Fruit fly (Drosophila melanogaster) whole organism, adult: ENCODE results near the gene Ifrd1.

ENCODE experiments used
- CG11617 ChIP-seq: fragments of 200-800 bp; sonication (Bioruptor generic); optimal IDR thresholded peaks from 2 replicates; lab custom pipeline; 2017; ENCODE audit warnings: mild to moderate bottlenecking, missing biosample characterization, missing genetic modification reagents, missing genetic modification characterization
- CG12768 ChIP-seq: fragments of 200-800 bp; sonication (Bioruptor generic); optimal IDR thresholded peaks from 2 replicates; lab custom pipeline; 2017; ENCODE audit warnings: missing biosample characterization, missing genetic modification characterization, mild to moderate bottlenecking, moderate library complexity, missing genetic modification reagents
- CG14711 ChIP-seq: fragments of 200-800 bp; sonication (Bioruptor generic); optimal IDR thresholded peaks from 2 replicates; lab custom pipeline; 2018; ENCODE audit warnings: missing biosample characterization, mild to moderate bottlenecking, missing genetic modification characterization, moderate library complexity
- CG1620 ChIP-seq: fragments of 200-800 bp; sonication (Bioruptor generic); optimal IDR thresholded peaks from 2 replicates; lab custom pipeline; 2016; ENCODE audit warnings: missing biosample characterization, missing genetic modification characterization
- CG33017 ChIP-seq: fragments of 200-800 bp; sonication (Bioruptor generic); optimal IDR thresholded peaks from 2 replicates; lab custom pipeline; 2018; ENCODE audit warnings: missing biosample characterization, mild to moderate bottlenecking, missing genetic modification characterization, moderate library complexity
- CG7045 ChIP-seq: fragments of 200-800 bp; sonication (Bioruptor generic); optimal IDR thresholded peaks from 2 replicates; lab custom pipeline; 2017; ENCODE audit warnings: missing biosample characterization, mild to moderate bottlenecking, missing genetic modification characterization
- CG7101 ChIP-seq: fragments of 200-800 bp; sonication (Bioruptor generic); optimal IDR thresholded peaks from 2 replicates; lab custom pipeline; 2018; ENCODE audit warnings: missing biosample characterization, mild to moderate bottlenecking, missing genetic modification characterization, moderate library complexity
- Clk ChIP-seq: fragments of 200-800 bp; sonication (Bioruptor generic); optimal IDR thresholded peaks from 2 replicates; lab custom pipeline; 2017; ENCODE audit warnings: missing biosample characterization, missing genetic modification characterization
- Crg-1 ChIP-seq: fragments of 200-800 bp; sonication (Bioruptor generic); optimal IDR thresholded peaks from 2 replicates; lab custom pipeline; 2016; ENCODE audit warnings: missing biosample characterization, missing genetic modification characterization
- Hr96 ChIP-seq: fragments of 200-800 bp; sonication (Bioruptor generic); optimal IDR thresholded peaks from 2 replicates; lab custom pipeline; 2016; ENCODE audit warnings: missing biosample characterization, missing genetic modification characterization
- Mnt ChIP-seq: fragments of 200-800 bp; sonication (Bioruptor generic); optimal IDR thresholded peaks from 2 replicates; lab custom pipeline; 2016; ENCODE audit warnings: missing biosample characterization, mild to moderate bottlenecking, missing genetic modification characterization
- bab1 ChIP-seq: fragments of 200-800 bp; sonication (Bioruptor generic); optimal IDR thresholded peaks from 3 replicates; lab custom pipeline; 2019; ENCODE audit warnings: missing biosample characterization, mild to moderate bottlenecking, missing genetic modification characterization, moderate library complexity
- cic ChIP-seq: fragments of 200-800 bp; sonication (Bioruptor generic); optimal IDR thresholded peaks from 2 replicates; lab custom pipeline; 2017; ENCODE audit warnings: missing biosample characterization, mild to moderate bottlenecking, missing genetic modification characterization, moderate library complexity
- cnc ChIP-seq, 2 experiments: fragments of >200 bp; optimal IDR thresholded peaks; 2 replicates each; lab custom pipeline; 2017
- kay ChIP-seq: fragments of 200-800 bp; sonication (Bioruptor generic); peaks from one replicate; lab custom pipeline; 2016; ENCODE audit warnings: missing biosample characterization, missing genetic modification characterization, borderline replicate concordance
- ovo ChIP-seq: fragments of 200-800 bp; sonication (Bioruptor generic); optimal IDR thresholded peaks from 2 replicates; lab custom pipeline; 2016; ENCODE audit warnings: missing biosample characterization, missing genetic modification characterization
- pad ChIP-seq: fragments of 200-800 bp; sonication (Bioruptor generic); optimal IDR thresholded peaks from 3 replicates; lab custom pipeline; 2017; ENCODE audit warnings: missing biosample characterization, missing genetic modification characterization, mild to moderate bottlenecking, moderate library complexity, missing genetic modification reagents
- tj ChIP-seq: fragments of 200-800 bp; sonication (Bioruptor generic); optimal IDR thresholded peaks from 3 replicates; lab custom pipeline; 2017; ENCODE audit warnings: missing biosample characterization, mild to moderate bottlenecking, missing genetic modification characterization, moderate library complexity
- toe ChIP-seq: fragments of 200-800 bp; sonication (Bioruptor generic); optimal IDR thresholded peaks from 2 replicates; lab custom pipeline; 2016; ENCODE audit warnings: missing biosample characterization, missing genetic modification characterization

Ifrd1 gene

dm6 chr2L:2905051-2905446 lies 30.8 kb upstream of the Ifrd1 start:
- TF ChIP-seq bab1 (GFP tag; lab: Kevin White, UChicago) (peak; percentile 92), CG11617 (GFP tag; lab: Kevin White, UChicago) (no peak), Hr96 (GFP tag; lab: Kevin White, UChicago) (no peak), ovo (GFP tag; lab: Kevin White, UChicago) (no peak), kay (GFP tag; lab: Kevin White, UChicago) (no peak), CG14711 (peak; percentile 68), CG33017 (tag; lab: Kevin White, UChicago) (peak; percentile 42), tj (GFP tag; lab: Kevin White, UChicago) (peak; percentile 69), toe (GFP tag; lab: Kevin White, UChicago) (no peak), cnc (optimal IDR thresholded peaks at IDR 0.05; lab: Kevin White, UChicago) (no peak), CG7101 (tag; lab: Kevin White, UChicago) (peak; percentile 65)

dm6 chr2L:2904316-2905050 lies 30.2 kb upstream of the Ifrd1 start:
- TF ChIP-seq cnc (optimal IDR thresholded peaks at IDR 0.05; lab: Kevin White, UChicago) (no peak), kay (GFP tag; lab: Kevin White, UChicago) (no peak), CG12768 (no peak), Hr96 (GFP tag; lab: Kevin White, UChicago) (no peak), Mnt (no peak), ovo (GFP tag; lab: Kevin White, UChicago) (peak; percentile 11), Crg-1 (no peak), CG7045 (no peak), pad (GFP tag; lab: Kevin White, UChicago) (no peak), toe (GFP tag; lab: Kevin White, UChicago) (no peak), Clk (GFP tag; lab: Kevin White, UChicago) (no peak), bab1 (GFP tag; lab: Kevin White, UChicago) (no peak), CG14711 (no peak), tj (GFP tag; lab: Kevin White, UChicago) (peak; percentile 93), cic (GFP tag; lab: Kevin White, UChicago) (no peak), CG7101 (tag; lab: Kevin White, UChicago) (no peak)

DNA sequence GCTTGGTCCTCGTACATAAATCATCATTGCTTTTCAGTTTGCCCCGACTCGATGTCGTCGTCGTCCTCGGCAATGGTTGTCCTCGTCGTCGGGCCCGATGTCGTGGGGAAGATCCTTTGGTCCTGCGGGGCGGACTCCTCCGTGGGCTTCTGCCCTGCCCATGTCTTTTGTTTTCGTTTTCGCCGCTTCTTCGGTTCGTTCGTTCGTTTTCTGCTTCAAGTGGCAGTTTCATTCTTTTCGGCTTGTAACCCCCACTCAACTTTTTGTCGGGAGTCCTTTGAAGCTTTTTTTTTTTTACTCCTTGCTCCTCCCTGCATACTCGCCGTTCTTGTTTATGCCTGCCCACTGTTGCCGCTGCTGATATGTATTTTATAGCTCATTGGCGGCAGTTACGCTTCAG lies 29.4 kb upstream of the Ifrd1 start:
- no peak for TF ChIP-seq Crg-1
- no peak for TF ChIP-seq kay (GFP tag; lab: Kevin White, UChicago)
- TF ChIP-seq CG1620 (GFP tag; lab: Kevin White, UChicago), result no peak
- no peak for TF ChIP-seq CG33017 (tag; lab: Kevin White, UChicago)
- no peak for TF ChIP-seq Clk (GFP tag; lab: Kevin White, UChicago)

dm6 chr2L:2901445-2901844 lies 27.2 kb upstream of the Ifrd1 start:
- TF ChIP-seq cnc (optimal IDR thresholded peaks at IDR 0.05; lab: Kevin White, UChicago), result no peak
- no peak for TF ChIP-seq CG14711
- no peak for TF ChIP-seq bab1 (GFP tag; lab: Kevin White, UChicago)
- TF ChIP-seq Crg-1, result no peak
- TF ChIP-seq Mnt, result no peak
- TF ChIP-seq Hr96 (GFP tag; lab: Kevin White, UChicago), result no peak
- TF ChIP-seq pad (GFP tag; lab: Kevin White, UChicago), result no peak
- TF ChIP-seq CG1620 (GFP tag; lab: Kevin White, UChicago), result no peak
- TF ChIP-seq cic (GFP tag; lab: Kevin White, UChicago), result no peak
- no peak for TF ChIP-seq tj (GFP tag; lab: Kevin White, UChicago)
- no peak for TF ChIP-seq toe (GFP tag; lab: Kevin White, UChicago)
- TF ChIP-seq CG7045, result no peak
- no peak for TF ChIP-seq ovo (GFP tag; lab: Kevin White, UChicago)
- no peak for TF ChIP-seq kay (GFP tag; lab: Kevin White, UChicago)
- no peak for TF ChIP-seq CG11617 (GFP tag; lab: Kevin White, UChicago)
- no peak for TF ChIP-seq CG33017 (tag; lab: Kevin White, UChicago)
- TF ChIP-seq CG7101 (tag; lab: Kevin White, UChicago), result no peak

DNA sequence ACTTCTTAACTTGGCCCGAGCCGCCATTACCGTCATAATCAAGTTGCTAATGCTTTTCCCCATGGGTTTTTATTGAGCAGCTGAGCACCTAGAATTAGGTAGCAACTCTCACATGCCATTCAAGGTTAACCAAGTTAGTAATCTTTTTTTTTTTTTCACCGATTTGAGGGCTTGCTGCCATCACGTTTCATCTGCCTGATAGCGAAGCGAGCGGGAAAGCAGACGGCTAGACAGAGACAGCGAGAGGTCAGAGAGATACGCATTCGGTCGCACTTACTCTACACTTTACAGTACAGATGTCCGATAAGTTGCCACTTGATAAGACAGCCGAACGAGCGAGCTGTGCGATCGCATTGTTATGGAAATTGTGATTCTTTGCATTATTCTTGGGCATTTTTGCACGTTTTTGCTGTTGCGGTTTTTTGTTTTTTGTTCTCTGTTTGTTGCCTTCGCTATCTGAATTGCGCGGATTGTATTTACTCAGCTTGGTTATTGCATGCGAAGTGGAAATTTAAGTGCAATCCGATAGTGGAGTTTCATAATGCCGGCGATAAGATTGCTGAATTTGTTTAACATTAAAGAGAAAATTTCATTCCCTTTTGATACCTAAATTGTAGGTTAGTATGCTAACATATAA lies 26.2 kb upstream of the Ifrd1 start:
- TF ChIP-seq CG11617 (GFP tag; lab: Kevin White, UChicago) (no peak), Clk (GFP tag; lab: Kevin White, UChicago) (peak; percentile 3), Mnt (peak; percentile 3), tj (GFP tag; lab: Kevin White, UChicago) (peak; percentile 84), cic (GFP tag; lab: Kevin White, UChicago) (peak; percentile 62), CG12768 (peak; percentile 31), cnc (optimal IDR thresholded peaks at IDR 0.05; lab: Kevin White, UChicago) (no peak)

dm6 chr2L:2898247-2898646 lies 24.0 kb upstream of the Ifrd1 start:
- TF ChIP-seq pad (GFP tag; lab: Kevin White, UChicago) (no peak), Mnt (no peak), Clk (GFP tag; lab: Kevin White, UChicago) (no peak), CG1620 (GFP tag; lab: Kevin White, UChicago) (no peak), Hr96 (GFP tag; lab: Kevin White, UChicago) (no peak), CG7101 (tag; lab: Kevin White, UChicago) (no peak), bab1 (GFP tag; lab: Kevin White, UChicago) (no peak), tj (GFP tag; lab: Kevin White, UChicago) (no peak), toe (GFP tag; lab: Kevin White, UChicago) (no peak), cic (GFP tag; lab: Kevin White, UChicago) (no peak), CG12768 (no peak), ovo (GFP tag; lab: Kevin White, UChicago) (no peak)
